Fruit fly (Drosophila melanogaster): ENCODE results near the gene Cbs.

Cbs gene

dm6 chrX:21058991-21059390 is 14.1 kb downstream of the Cbs start (continued):
- TF ChIP-seq CG17829 (tag; optimal IDR thresholded peaks at IDR 0.05) = peak; percentile 86
- TF ChIP-seq CG1233 (GFP tag; optimal IDR thresholded peaks at IDR 0.05) = peak; percentile 86
- peak; percentile 91 for TF ChIP-seq CG17385 (GFP tag; optimal IDR thresholded peaks at IDR 0.05)
- no peak for TF ChIP-seq ato (GFP tag; IDR thresholded peaks at IDR 0.05; ENCODE audit: partially characterized antibody)
- TF ChIP-seq CG3847 (GFP tag; IDR thresholded peaks at IDR 0.05) = peak; percentile 77
- peak; percentile 72; the same call in 1 of the 2 replicates for TF ChIP-seq Lim3 (GFP tag; IDR thresholded peaks at IDR 0.05)
- TF ChIP-seq Mrtf (GFP tag; IDR thresholded peaks at IDR 0.05) = peak; percentile 80
- peak; percentile 90 for TF ChIP-seq CG13424 (tag; optimal IDR thresholded peaks at IDR 0.05)
- TF ChIP-seq maf-S (GFP tag; optimal IDR thresholded peaks at IDR 0.05) = peak; percentile 82
- peak; percentile 65; the same call in 2 of the 3 replicates for TF ChIP-seq so (GFP tag; IDR thresholded peaks at IDR 0.05)
- peak; percentile 94 for TF ChIP-seq Oli (tag; optimal IDR thresholded peaks at IDR 0.05)
- TF ChIP-seq ci (GFP tag; IDR thresholded peaks at IDR 0.05) = peak; percentile 96
- TF ChIP-seq CG4617 (GFP tag; optimal IDR thresholded peaks at IDR 0.05; ENCODE audit: borderline replicate concordance) = peak; percentile 60
- TF ChIP-seq NFAT (GFP tag; IDR thresholded peaks at IDR 0.05) = 0 out of 2 replicates have a peak, but pooled peaks have one; percentile 16
- peak; percentile 87 for TF ChIP-seq repo (GFP tag; optimal IDR thresholded peaks at IDR 0.05)
- TF ChIP-seq vvl (GFP tag; IDR thresholded peaks at IDR 0.05) = peak; percentile 93
- TF ChIP-seq chm (GFP tag; IDR thresholded peaks at IDR 0.05) = peak; percentile 74; the same call in 1 of the 2 replicates
- peak; percentile 86 for TF ChIP-seq CG10543 (GFP tag; optimal IDR thresholded peaks at IDR 0.05)
- peak; percentile 90 for TF ChIP-seq H2.0 (GFP tag; IDR thresholded peaks at IDR 0.05)
- no peak for TF ChIP-seq Dip2 (GFP tag; IDR thresholded peaks at IDR 0.05)
- peak; percentile 91 for TF ChIP-seq CG12071 (GFP tag; optimal IDR thresholded peaks at IDR 0.05)
- TF ChIP-seq twi (tag; optimal IDR thresholded peaks at IDR 0.05) = peak; percentile 80
- TF ChIP-seq en (GFP tag; optimal IDR thresholded peaks at IDR 0.05) = peak; percentile 84
- no peak for TF ChIP-seq CG14860 (GFP tag; IDR thresholded peaks at IDR 0.05; ENCODE audit: partially characterized antibody)
- no peak for TF ChIP-seq hbn (GFP tag; IDR thresholded peaks at IDR 0.05; ENCODE audit: partially characterized antibody)
- TF ChIP-seq CG10431 (GFP tag; optimal IDR thresholded peaks at IDR 0.05) = peak; percentile 79
- no peak for TF ChIP-seq D (optimal IDR thresholded peaks at IDR 0.05)
- TF ChIP-seq D (GFP tag; optimal IDR thresholded peaks at IDR 0.05) = peak; percentile 88
- peak; percentile 85 for TF ChIP-seq shn (GFP tag; optimal IDR thresholded peaks at IDR 0.05)
- 0 out of 3 replicates have a peak, but pooled peaks have one; percentile 35 for TF ChIP-seq jigr1 (GFP tag; IDR thresholded peaks at IDR 0.05)
- TF ChIP-seq CG4424 (GFP tag; optimal IDR thresholded peaks at IDR 0.05) = peak; percentile 86
- peak; percentile 79 for TF ChIP-seq abd-A (tag; optimal IDR thresholded peaks at IDR 0.05)
- TF ChIP-seq CG8944 (GFP tag; optimal IDR thresholded peaks at IDR 0.05) = peak; percentile 90
- peak; percentile 39 for TF ChIP-seq emc (GFP tag; optimal IDR thresholded peaks at IDR 0.05)
- peak; percentile 91 for TF ChIP-seq Asciz (GFP tag; optimal IDR thresholded peaks at IDR 0.05)
- TF ChIP-seq pum (GFP tag; optimal IDR thresholded peaks at IDR 0.05) = peak; percentile 90
- TF ChIP-seq CG2712 (tag; optimal IDR thresholded peaks at IDR 0.05) = peak; percentile 88
- peak; percentile 67 for TF ChIP-seq CG18011 (GFP tag; optimal IDR thresholded peaks at IDR 0.05)
- no peak for TF ChIP-seq toy (GFP tag; IDR thresholded peaks at IDR 0.05)
- TF ChIP-seq psq (GFP tag; optimal IDR thresholded peaks at IDR 0.05) = peak; percentile 76
- no peak for TF ChIP-seq prd (optimal IDR thresholded peaks at IDR 0.05)
- peak; percentile 87 for TF ChIP-seq prd (GFP tag; IDR thresholded peaks at IDR 0.05)
- TF ChIP-seq Pdp1 (GFP tag; optimal IDR thresholded peaks at IDR 0.05) = peak; percentile 88 to 91
- peak; percentile 81 for TF ChIP-seq CG9727 (GFP tag; optimal IDR thresholded peaks at IDR 0.05)
- TF ChIP-seq dan (GFP tag; IDR thresholded peaks at IDR 0.05) = no peak
- TF ChIP-seq pb (GFP tag; optimal IDR thresholded peaks at IDR 0.05) = peak; percentile 93
- TF ChIP-seq run (tag; optimal IDR thresholded peaks at IDR 0.05) = peak; percentile 91
- TF ChIP-seq lab (GFP tag; optimal IDR thresholded peaks at IDR 0.05) = peak; percentile 85
- peak; percentile 84 for TF ChIP-seq gcm2 (GFP tag; optimal IDR thresholded peaks at IDR 0.05)
- peak; percentile 81 for TF ChIP-seq NC2α (GFP tag; optimal IDR thresholded peaks at IDR 0.05)
- TF ChIP-seq mld (GFP tag; IDR thresholded peaks at IDR 0.05; ENCODE audit: partially characterized antibody) = no peak

Measured in whole organism, embryonic.